Fruit fly (Drosophila melanogaster): ENCODE data around the gene CG13693.

CG13693 gene

dm6 chr2L:225386-225682 lies 7.0 kb upstream of the CG13693 start:
- TF ChIP-seq HLH106 (tag; optimal IDR thresholded peaks at IDR 0.05) (no peak), Hr83 (GFP tag; optimal IDR thresholded peaks at IDR 0.05; ENCODE audit: poor library complexity, severe bottlenecking) (no peak), h (GFP tag; optimal IDR thresholded peaks at IDR 0.05) (no peak), ey (GFP tag; optimal IDR thresholded peaks at IDR 0.05) (no peak), usp (GFP tag; optimal IDR thresholded peaks at IDR 0.05) (no peak), lola (GFP tag; optimal IDR thresholded peaks at IDR 0.05) (no peak), CG32264 (GFP tag; optimal IDR thresholded peaks at IDR 0.05) (no peak), Dfd (GFP tag; optimal IDR thresholded peaks at IDR 0.05) (no peak)

- TF ChIP-seq ey (GFP tag; optimal IDR thresholded peaks at IDR 0.05) (no peak), Hr78 (GFP tag; optimal IDR thresholded peaks at IDR 0.05) (no peak), sage (GFP tag; optimal IDR thresholded peaks at IDR 0.05) (no peak), Rel (GFP tag; optimal IDR thresholded peaks at IDR 0.05) (no peak), Rel (tag; optimal IDR thresholded peaks at IDR 0.05) (peak; percentile 76), usp (GFP tag; optimal IDR thresholded peaks at IDR 0.05) (no peak), psq (GFP tag; optimal IDR thresholded peaks at IDR 0.05) (no peak), CG32264 (GFP tag; optimal IDR thresholded peaks at IDR 0.05) (no peak), N (GFP tag; optimal IDR thresholded peaks at IDR 0.05) (no peak), GATAd (GFP tag; optimal IDR thresholded peaks at IDR 0.05) (no peak)
Observed at dm6 chr2L:228246-228645, 4.0 kb upstream of the CG13693 start.

- TF ChIP-seq lola (GFP tag; optimal IDR thresholded peaks at IDR 0.05) (no peak), Dfd (GFP tag; optimal IDR thresholded peaks at IDR 0.05) (peak; percentile 91)
Observed at dm6 chr2L:240176-240769, 8.0 kb downstream of the CG13693 start.

dm6 chr2L:241415-241814 lies 9.1 kb downstream of the CG13693 start:
- no peak for TF ChIP-seq GATAd (GFP tag; optimal IDR thresholded peaks at IDR 0.05)
- TF ChIP-seq Dfd (GFP tag; optimal IDR thresholded peaks at IDR 0.05): peak; percentile 91
- TF ChIP-seq dsf (GFP tag; optimal IDR thresholded peaks at IDR 0.05; ENCODE audit: borderline replicate concordance): no peak
- no peak for TF ChIP-seq Sp1 (GFP tag; optimal IDR thresholded peaks at IDR 0.05)

- no peak for TF ChIP-seq sv (GFP tag; optimal IDR thresholded peaks at IDR 0.05)
- TF ChIP-seq CG9705 (GFP tag; optimal IDR thresholded peaks at IDR 0.05): no peak
- no peak for TF ChIP-seq Dif (GFP tag; optimal IDR thresholded peaks at IDR 0.05; ENCODE audit: partially characterized antibody)
- TF ChIP-seq jim (GFP tag; optimal IDR thresholded peaks at IDR 0.05): no peak
- TF ChIP-seq fru (GFP tag; optimal IDR thresholded peaks at IDR 0.05): no peak
- no peak for TF ChIP-seq Mio (GFP tag; optimal IDR thresholded peaks at IDR 0.05)
- no peak for TF ChIP-seq usp (GFP tag; optimal IDR thresholded peaks at IDR 0.05)
Observed at dm6 chr2L:243123-243522, 10.8 kb downstream of the CG13693 start.

- TF ChIP-seq Hnf4 (GFP tag; optimal IDR thresholded peaks at IDR 0.05) (no peak), Hr83 (GFP tag; optimal IDR thresholded peaks at IDR 0.05; ENCODE audit: poor library complexity, severe bottlenecking) (no peak), psq (GFP tag; optimal IDR thresholded peaks at IDR 0.05) (no peak), rgr (GFP tag; optimal IDR thresholded peaks at IDR 0.05) (no peak), Dif (GFP tag; optimal IDR thresholded peaks at IDR 0.05; ENCODE audit: partially characterized antibody) (no peak), N (GFP tag; optimal IDR thresholded peaks at IDR 0.05) (no peak)
Observed at dm6 chr2L:243819-244218, 11.5 kb downstream of the CG13693 start.

dm6 chr2L:244559-244958 lies 12.3 kb downstream of the CG13693 start:
- no peak for TF ChIP-seq tai (GFP tag; optimal IDR thresholded peaks at IDR 0.05)
- no peak for TF ChIP-seq Sp1 (GFP tag; optimal IDR thresholded peaks at IDR 0.05)
- TF ChIP-seq Rel (GFP tag; optimal IDR thresholded peaks at IDR 0.05): no peak
- TF ChIP-seq Rel (tag; optimal IDR thresholded peaks at IDR 0.05): no peak
- no peak for TF ChIP-seq rgr (GFP tag; optimal IDR thresholded peaks at IDR 0.05)
- TF ChIP-seq GATAd (GFP tag; optimal IDR thresholded peaks at IDR 0.05): no peak
- no peak for TF ChIP-seq psq (GFP tag; optimal IDR thresholded peaks at IDR 0.05)
- no peak for TF ChIP-seq N (GFP tag; optimal IDR thresholded peaks at IDR 0.05)
- TF ChIP-seq jim (GFP tag; optimal IDR thresholded peaks at IDR 0.05): no peak
- no peak for TF ChIP-seq dl (GFP tag; optimal IDR thresholded peaks at IDR 0.05; ENCODE audit: insufficient read depth in 1 of 2, partially characterized antibody in 2 of 2)
- TF ChIP-seq pan (optimal IDR thresholded peaks at IDR 0.05): no peak
- TF ChIP-seq Abd-B (GFP tag; optimal IDR thresholded peaks at IDR 0.05): no peak
- TF ChIP-seq brk (GFP tag; optimal IDR thresholded peaks at IDR 0.05): no peak
- TF ChIP-seq br (GFP tag; optimal IDR thresholded peaks at IDR 0.05): no peak
- TF ChIP-seq fru (GFP tag; optimal IDR thresholded peaks at IDR 0.05): no peak
- no peak for TF ChIP-seq Hnf4 (GFP tag; optimal IDR thresholded peaks at IDR 0.05)
- no peak for TF ChIP-seq h (GFP tag; optimal IDR thresholded peaks at IDR 0.05)
- TF ChIP-seq ey (GFP tag; optimal IDR thresholded peaks at IDR 0.05): no peak
- no peak for TF ChIP-seq dmrt93B (GFP tag; optimal IDR thresholded peaks at IDR 0.05)

Data from whole organism, wandering third instar larva.